Fruit fly (Drosophila melanogaster) whole organism, embryonic: ENCODE measurements around the gene Cep97.

Experiments
- CG10267 ChIP-seq: fragments of 200-800 bp; sonication (Bioruptor generic); optimal IDR thresholded peaks from 2 replicates; lab custom pipeline; 2018; ENCODE audit warnings: missing biosample characterization, mild to moderate bottlenecking, missing genetic modification characterization, moderate library complexity
- CG10565 ChIP-seq: fragments of 200-800 bp; sonication (Bioruptor generic); optimal IDR thresholded peaks from 3 replicates; lab custom pipeline; 2016; ENCODE audit warnings: missing biosample characterization, mild to moderate bottlenecking, missing genetic modification characterization
- CG12219 ChIP-seq: fragments of 200-800 bp; sonication (Bioruptor generic); optimal IDR thresholded peaks from 3 replicates; lab custom pipeline; 2018; ENCODE audit warnings: missing biosample characterization, mild to moderate bottlenecking, missing genetic modification characterization
- CG13424 ChIP-seq: fragments of 200-800 bp; sonication (Bioruptor generic); optimal IDR thresholded peaks from 2 replicates; lab custom pipeline; 2019; ENCODE audit warnings: missing biosample characterization, mild to moderate bottlenecking, missing genetic modification characterization, moderate library complexity
- CG1832 ChIP-seq: fragments of 200-800 bp; sonication (Bioruptor generic); optimal IDR thresholded peaks from 2 replicates; lab custom pipeline; 2017; ENCODE audit warnings: missing biosample characterization, mild to moderate bottlenecking, missing genetic modification characterization, inconsistent platforms
- CG31224 ChIP-seq: fragments of 200-800 bp; sonication (Bioruptor generic); IDR thresholded peaks from 2 replicates; pipeline ENCODE4 v1.3.6; 2022; ENCODE audit warnings: missing biosample characterization, missing genetic modification characterization
- CG3163 ChIP-seq: fragments of 200-800 bp; sonication (Bioruptor generic); optimal IDR thresholded peaks from 3 replicates; lab custom pipeline; 2016; ENCODE audit warnings: missing biosample characterization, missing genetic modification characterization
- CG32772 ChIP-seq: fragments of 200-800 bp; sonication (Bioruptor generic); IDR thresholded peaks from 2 replicates; pipeline ENCODE4 v1.3.6; 2022; ENCODE audit warnings: missing biosample characterization, missing genetic modification characterization
- CG33557 ChIP-seq: fragments of 200-800 bp; sonication (Bioruptor generic); optimal IDR thresholded peaks from 2 replicates; lab custom pipeline; 2019; ENCODE audit warnings: missing biosample characterization, mild to moderate bottlenecking, missing genetic modification characterization, moderate library complexity
- CG6813 ChIP-seq: fragments of 200-800 bp; sonication (Bioruptor generic); optimal IDR thresholded peaks from 2 replicates; lab custom pipeline; 2017; ENCODE audit warnings: missing biosample characterization, missing genetic modification characterization, mild to moderate bottlenecking, moderate library complexity, missing genetic modification reagents
- CG7372 ChIP-seq: fragments of 200-800 bp; sonication (Bioruptor generic); IDR thresholded peaks from 2 replicates; pipeline ENCODE4 v1.3.6; 2022; ENCODE audit warnings: missing biosample characterization, missing genetic modification characterization
- CG8359 ChIP-seq: fragments of 200-800 bp; sonication (Bioruptor generic); optimal IDR thresholded peaks from 2 replicates; lab custom pipeline; 2017; ENCODE audit warnings: missing biosample characterization, mild to moderate bottlenecking, missing genetic modification characterization, borderline replicate concordance
- CG8924 ChIP-seq: fragments of 200-800 bp; optimal IDR thresholded peaks from 3 replicates; lab custom pipeline; 2019; ENCODE audit warnings: missing biosample characterization, mild to moderate bottlenecking, missing genetic modification characterization, moderate library complexity
- CG9609 ChIP-seq: fragments of 200-800 bp; sonication (Bioruptor generic); optimal IDR thresholded peaks from 3 replicates; lab custom pipeline; 2016; ENCODE audit warnings: missing biosample characterization, missing genetic modification characterization
- CkIIα-i1 ChIP-seq: fragments of 200-800 bp; sonication (Bioruptor generic); IDR thresholded peaks from 2 replicates; pipeline ENCODE4 v1.3.6; 2022; ENCODE audit warnings: missing biosample characterization, missing genetic modification characterization
- D ChIP-seq, 2 experiments: fragments of 200-800 bp in 1 of 2; fragments of >200 bp in 1 of 2; sonication (Bioruptor generic) in 1 of 2; optimal IDR thresholded peaks; 2 replicates in 1 of 2; 3 replicates in 1 of 2; lab custom pipeline; 2017; ENCODE audit warnings: mild to moderate bottlenecking in 1 of 2, missing biosample characterization in 1 of 2, missing genetic modification characterization in 1 of 2, missing genetic modification reagents in 1 of 2
- Doc3 ChIP-seq: fragments of 200-800 bp; sonication (Bioruptor generic); IDR thresholded peaks from 3 replicates; pipeline ENCODE4 v1.3.6; 2022; ENCODE audit warnings: missing biosample characterization, missing genetic modification characterization; ENCODE audit not compliant: partially characterized antibody
- Dp ChIP-seq: fragments of 200-800 bp; sonication (Bioruptor generic); optimal IDR thresholded peaks from 2 replicates; lab custom pipeline; 2018; ENCODE audit warnings: missing biosample characterization, mild to moderate bottlenecking, missing genetic modification characterization, moderate library complexity
- Dref ChIP-seq: fragments of 200-800 bp; sonication (Bioruptor generic); IDR thresholded peaks from 2 replicates; pipeline ENCODE4 v1.3.6; 2022; ENCODE audit warnings: missing biosample characterization, missing genetic modification characterization
- Drgx ChIP-seq: fragments of 200-800 bp; sonication (Bioruptor generic); IDR thresholded peaks from 2 replicates; pipeline ENCODE4 v1.3.6; 2022; ENCODE audit warnings: missing biosample characterization, missing genetic modification characterization
- Elba2 ChIP-seq: fragments of 200-800 bp; sonication (Bioruptor generic); optimal IDR thresholded peaks from 3 replicates; lab custom pipeline; 2016; ENCODE audit warnings: missing biosample characterization, missing genetic modification characterization
- Hr3 ChIP-seq: fragments of 200-800 bp; sonication (Bioruptor generic); optimal IDR thresholded peaks from 3 replicates; lab custom pipeline; 2016; ENCODE audit warnings: missing biosample characterization, missing genetic modification characterization
- NC2β ChIP-seq: fragments of 200-800 bp; sonication (Bioruptor generic); optimal IDR thresholded peaks from 2 replicates; lab custom pipeline; 2016; ENCODE audit warnings: missing biosample characterization, missing genetic modification characterization
- Neu2 ChIP-seq: fragments of 200-800 bp; sonication (Bioruptor generic); optimal IDR thresholded peaks from 3 replicates; lab custom pipeline; 2016; ENCODE audit warnings: missing biosample characterization, missing genetic modification characterization, borderline replicate concordance
- Nf-YC ChIP-seq: fragments of 200-800 bp; optimal IDR thresholded peaks from 3 replicates; lab custom pipeline; 2019; ENCODE audit warnings: missing biosample characterization, mild to moderate bottlenecking, missing genetic modification characterization, moderate library complexity
- Sox102F ChIP-seq: fragments of 200-800 bp; sonication (Bioruptor generic); optimal IDR thresholded peaks from 2 replicates; lab custom pipeline; 2018; ENCODE audit warnings: missing biosample characterization, mild to moderate bottlenecking, missing genetic modification characterization, moderate library complexity
- Tbp ChIP-seq: fragments of >200 bp; optimal IDR thresholded peaks from 2 replicates; lab custom pipeline; 2018; ENCODE audit warnings: missing biosample characterization, missing genetic modification characterization
- ems ChIP-seq: fragments of 200-800 bp; sonication (Bioruptor generic); optimal IDR thresholded peaks from 3 replicates; lab custom pipeline; 2016; ENCODE audit warnings: missing biosample characterization, missing genetic modification characterization
- ewg ChIP-seq: fragments of 200-800 bp; sonication (Bioruptor generic); optimal IDR thresholded peaks from 3 replicates; lab custom pipeline; 2017; ENCODE audit warnings: mild to moderate bottlenecking, missing biosample characterization, missing genetic modification reagents, missing genetic modification characterization
- fd64A ChIP-seq: fragments of 200-800 bp; sonication (Bioruptor generic); optimal IDR thresholded peaks from 3 replicates; lab custom pipeline; 2018; ENCODE audit warnings: missing biosample characterization, mild to moderate bottlenecking, missing genetic modification characterization
- insv ChIP-seq, 2 experiments: fragments of 200-800 bp; sonication (Bioruptor generic); optimal IDR thresholded peaks; 3 replicates each; lab custom pipeline; 2016 to 2018; ENCODE audit warnings: missing biosample characterization in 2 of 2, missing genetic modification characterization in 2 of 2
- inv ChIP-seq: fragments of 200-800 bp; sonication (Bioruptor generic); IDR thresholded peaks from 2 replicates; pipeline ENCODE4 v1.3.6; 2022; ENCODE audit warnings: missing biosample characterization, missing genetic modification characterization; ENCODE audit not compliant: partially characterized antibody
- lilli ChIP-seq: fragments of 200-800 bp; sonication (Bioruptor generic); optimal IDR thresholded peaks from 3 replicates; lab custom pipeline; 2016; ENCODE audit warnings: missing biosample characterization, missing genetic modification characterization
- luna ChIP-seq: fragments of 200-800 bp; sonication (Bioruptor generic); optimal IDR thresholded peaks from 2 replicates; lab custom pipeline; 2016; ENCODE audit warnings: missing biosample characterization, missing genetic modification characterization
- nmo ChIP-seq: fragments of 200-800 bp; sonication (Bioruptor generic); optimal IDR thresholded peaks from 2 replicates; lab custom pipeline; 2018; ENCODE audit warnings: missing biosample characterization, mild to moderate bottlenecking, missing genetic modification characterization, moderate library complexity
- org-1 ChIP-seq: fragments of 200-800 bp; sonication (Bioruptor generic); optimal IDR thresholded peaks from 2 replicates; lab custom pipeline; 2017; ENCODE audit warnings: missing biosample characterization, missing genetic modification characterization
- pfk ChIP-seq: fragments of 200-800 bp; sonication (Bioruptor generic); optimal IDR thresholded peaks from 2 replicates; lab custom pipeline; 2018; ENCODE audit warnings: missing biosample characterization, mild to moderate bottlenecking, missing genetic modification characterization, moderate library complexity
- phol ChIP-seq: fragments of 200-800 bp; sonication (Bioruptor generic); optimal IDR thresholded peaks from 3 replicates; lab custom pipeline; 2018; ENCODE audit warnings: missing biosample characterization, mild to moderate bottlenecking, missing genetic modification characterization, moderate library complexity
- pnt ChIP-seq: fragments of 200-800 bp; sonication (Bioruptor generic); optimal IDR thresholded peaks from 3 replicates; lab custom pipeline; 2016; ENCODE audit warnings: missing biosample characterization, missing genetic modification characterization
- pzg ChIP-seq: fragments of 200-800 bp; sonication (Bioruptor generic); optimal IDR thresholded peaks from 3 replicates; lab custom pipeline; 2018; ENCODE audit warnings: missing biosample characterization, mild to moderate bottlenecking, missing genetic modification characterization, moderate library complexity
- rib ChIP-seq: fragments of 200-800 bp; sonication (Bioruptor generic); IDR thresholded peaks from 2 replicates; pipeline ENCODE4 v1.3.6; 2022; ENCODE audit warnings: missing biosample characterization, missing genetic modification characterization
- salm ChIP-seq: fragments of 200-800 bp; sonication (Bioruptor generic); optimal IDR thresholded peaks from 2 replicates; lab custom pipeline; 2018; ENCODE audit warnings: missing biosample characterization, mild to moderate bottlenecking, missing genetic modification characterization
- scrt ChIP-seq: fragments of 200-800 bp; sonication (Bioruptor generic); optimal IDR thresholded peaks from 2 replicates; lab custom pipeline; 2018; ENCODE audit warnings: missing biosample characterization, mild to moderate bottlenecking, missing genetic modification characterization, moderate library complexity
- sr ChIP-seq: fragments of 200-800 bp; sonication (Bioruptor generic); IDR thresholded peaks from 3 replicates; pipeline ENCODE4 v1.3.6; 2022; ENCODE audit warnings: missing biosample characterization, missing genetic modification characterization
- tll ChIP-seq, 2 experiments: fragments of 200-800 bp in 1 of 2; fragments of >200 bp in 1 of 2; sonication (Bioruptor generic) in 1 of 2; optimal IDR thresholded peaks; 2 replicates each; lab custom pipeline; 2017 to 2019; ENCODE audit warnings: missing biosample characterization in 2 of 2, missing genetic modification characterization in 2 of 2, mild to moderate bottlenecking in 1 of 2, moderate library complexity in 1 of 2
- tup ChIP-seq: fragments of 200-800 bp; sonication (Bioruptor generic); optimal IDR thresholded peaks from 2 replicates; lab custom pipeline; 2016; ENCODE audit warnings: missing biosample characterization, mild to moderate bottlenecking, missing genetic modification characterization, moderate library complexity
- unpg ChIP-seq: fragments of 200-800 bp; sonication (Bioruptor generic); optimal IDR thresholded peaks from 3 replicates; lab custom pipeline; 2018; ENCODE audit warnings: missing biosample characterization, mild to moderate bottlenecking, missing genetic modification characterization, moderate library complexity
- zen ChIP-seq: fragments of 200-800 bp; sonication (Bioruptor generic); optimal IDR thresholded peaks from 3 replicates; lab custom pipeline; 2018; ENCODE audit warnings: missing biosample characterization, mild to moderate bottlenecking, missing genetic modification characterization, moderate library complexity
- zen2 ChIP-seq: fragments of 200-800 bp; sonication (Bioruptor generic); IDR thresholded peaks from 3 replicates; pipeline ENCODE4 v1.3.6; 2022; ENCODE audit warnings: missing biosample characterization, missing genetic modification characterization; ENCODE audit not compliant: partially characterized antibody
- zf30C ChIP-seq: fragments of 200-800 bp; sonication (Bioruptor generic); optimal IDR thresholded peaks from 3 replicates; lab custom pipeline; 2018; ENCODE audit warnings: missing biosample characterization, mild to moderate bottlenecking, missing genetic modification characterization

The Cep97 gene

dm6 chr2L:3861388-3861787 is 6.1 kb upstream of the Cep97 start (continued):
- TF ChIP-seq nmo (peak; percentile 43), CG8359 (GFP tag; lab: Kevin White, UChicago) (no peak), unpg (GFP tag; lab: Kevin White, UChicago) (peak; percentile 47), CG10565 (GFP tag; lab: Kevin White, UChicago) (no peak), pfk (GFP tag; lab: Kevin White, UChicago) (no peak), tll (GFP tag; optimal IDR thresholded peaks at IDR 0.05; lab: Kevin White, UChicago) (peak in 1 of 2 experiments; percentile 78), D (optimal IDR thresholded peaks at IDR 0.05; lab: Kevin White, UChicago) (no peak), D (GFP tag; optimal IDR thresholded peaks at IDR 0.05; lab: Kevin White, UChicago) (no peak), lilli (peak; percentile 9), CG10267 (peak; percentile 77), Sox102F (GFP tag; lab: Kevin White, UChicago) (no peak), Drgx (GFP tag; lab: Robert Waterston, UW) (0 out of 2 replicates have a peak, but pooled peaks have one; percentile 32), Dp (GFP tag; lab: Kevin White, UChicago) (no peak), pzg (GFP tag; lab: Kevin White, UChicago) (no peak), Neu2 (GFP tag; lab: Kevin White, UChicago) (peak; percentile 84), NC2β (GFP tag; lab: Kevin White, UChicago) (peak; percentile 72), tup (no peak), ems (GFP tag; lab: Kevin White, UChicago) (no peak), CG9609 (GFP tag; lab: Kevin White, UChicago) (peak; percentile 54), phol (tag; lab: Kevin White, UChicago) (peak; percentile 52), scrt (GFP tag; lab: Kevin White, UChicago) (no peak), CG3163 (GFP tag; lab: Kevin White, UChicago) (no peak), Hr3 (GFP tag; lab: Kevin White, UChicago) (peak; percentile 10), Dref (GFP tag; lab: Robert Waterston, UW) (no peak), CG31224 (GFP tag; lab: Robert Waterston, UW) (no peak), pnt (GFP tag; lab: Kevin White, UChicago) (peak; percentile 35), CG32772 (no peak), CG7372 (GFP tag; lab: Robert Waterston, UW) (no peak), zf30C (peak; percentile 91), CG6813 (GFP tag; lab: Kevin White, UChicago) (peak; percentile 33), org-1 (GFP tag; lab: Kevin White, UChicago) (no peak), salm (tag; lab: Kevin White, UChicago) (no peak), zen2 (GFP tag; lab: Robert Waterston, UW) (no peak), CG13424 (no peak), CG1832 (GFP tag; lab: Kevin White, UChicago) (no peak), CG8924 (tag; lab: Kevin White, UChicago) (peak; percentile 80), fd64A (GFP tag; lab: Kevin White, UChicago) (no peak), Nf-YC (tag; lab: Kevin White, UChicago) (no peak), inv (no peak), CG33557 (GFP tag; lab: Kevin White, UChicago) (peak; percentile 84), Doc3 (no peak), Tbp (GFP tag; lab: Kevin White, UChicago) (no peak), luna (no peak), CG12219 (GFP tag; lab: Kevin White, UChicago) (no peak), rib (no peak), insv (GFP tag; optimal IDR thresholded peaks at IDR 0.05; lab: Kevin White, UChicago) (no peak), CkIIα-i1 (GFP tag; lab: Robert Waterston, UW) (no peak), ewg (no peak), sr (GFP tag; lab: Robert Waterston, UW) (no peak), Elba2 (peak; percentile 58), zen (peak; percentile 96)
